Worm (Caenorhabditis elegans) whole organism, L4/young adult: Measurements from ENCODE around the gene F13B9.2.

Experiments
- W03F9.2 ChIP-seq: fragments of 150-350 bp; optimal IDR thresholded peaks from 2 replicates; lab custom pipeline; 2014; ENCODE audit warnings: missing biosample characterization, missing genetic modification characterization
- dao-5 ChIP-seq: sonication (generic microtip); optimal IDR thresholded peaks from 2 replicates; lab custom pipeline; 2016; ENCODE audit warnings: missing genotype, missing genetic modification characterization, moderate library complexity, missing compliant biosample characterization
- him-1 ChIP-seq: sonication (generic microtip); optimal IDR thresholded peaks from 2 replicates; lab custom pipeline; 2016; ENCODE audit warnings: missing genotype, missing genetic modification reagents, missing genetic modification characterization, missing compliant biosample characterization

The F13B9.2 gene

DNA sequence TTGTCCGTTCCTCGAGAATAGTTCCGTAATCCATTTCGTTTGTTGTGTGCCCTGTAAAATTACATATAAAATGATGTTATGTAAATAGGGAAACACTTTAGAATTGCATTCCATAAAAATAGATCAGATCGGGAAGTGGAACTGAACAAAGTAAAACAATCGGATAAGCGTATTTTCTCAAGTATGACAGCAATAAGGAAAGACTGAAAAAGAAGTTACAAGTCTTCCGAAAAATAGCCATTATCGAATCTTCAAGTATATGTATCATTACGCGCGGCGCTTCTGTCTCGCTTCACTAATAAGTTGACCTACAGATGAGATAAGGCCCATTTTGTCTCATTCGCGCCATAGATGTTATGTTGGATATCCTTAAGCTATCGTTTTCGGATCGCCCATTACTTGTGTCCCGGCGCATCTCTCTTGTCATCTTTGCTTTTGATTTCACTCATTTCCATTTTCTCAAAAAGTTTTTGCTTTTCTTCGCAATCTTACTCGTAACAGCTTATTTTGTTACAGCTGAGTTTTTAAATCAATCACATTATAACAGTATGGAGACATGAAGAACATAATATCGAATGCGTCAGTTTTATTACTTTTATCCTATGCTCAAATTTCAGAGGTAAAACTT, at the start of gene F13B9.2, which contains the start of gene fis-2:
F13B9.2 (plus strand) TSS at position 515 of the 628 bp plus-strand sequence.
fis-2 (minus strand) TSS at position 51 of the 628 bp plus-strand sequence.
- TF ChIP-seq him-1 (tag; lab: Kevin White, UChicago) = no peak
- TF ChIP-seq dao-5 (tag; lab: Kevin White, UChicago) = no peak
- no peak for TF ChIP-seq W03F9.2

ce11 chrX:8235994-8236393, 49.5 kb upstream of the F13B9.2 start, which contains the start of gene M60.4:
TSS of gene M60.4 (minus strand) at chrX:8236314.
- TF ChIP-seq dao-5 (tag; lab: Kevin White, UChicago) (no peak), W03F9.2 (no peak), him-1 (tag; lab: Kevin White, UChicago) (no peak)

DNA sequence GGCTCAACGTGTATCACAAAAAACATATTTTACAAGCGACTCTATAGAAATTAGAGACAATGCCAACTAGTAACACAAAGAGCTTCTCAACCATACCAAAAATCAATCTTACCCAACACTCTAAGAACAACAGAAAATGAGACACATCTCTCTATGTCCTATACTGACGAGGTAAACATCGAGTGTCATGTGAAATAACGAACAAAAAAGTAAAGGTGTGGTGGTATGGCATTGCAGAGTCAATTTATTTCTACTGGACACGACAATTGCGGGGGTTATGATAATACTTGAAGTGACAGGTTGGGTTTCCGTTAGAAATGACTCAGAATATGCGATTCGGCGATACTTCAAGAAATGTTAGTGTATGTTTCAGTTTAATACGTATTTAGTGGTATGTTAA, 49.0 kb upstream of the F13B9.2 start:
- TF ChIP-seq dao-5 (tag; lab: Kevin White, UChicago) (no peak), him-1 (tag; lab: Kevin White, UChicago) (no peak), W03F9.2 (no peak)

ce11 chrX:8238639-8239055, 46.8 kb upstream of the F13B9.2 start:
- TF ChIP-seq W03F9.2 = no peak
- no peak for TF ChIP-seq him-1 (tag; lab: Kevin White, UChicago)
- TF ChIP-seq dao-5 (tag; lab: Kevin White, UChicago) = no peak

DNA sequence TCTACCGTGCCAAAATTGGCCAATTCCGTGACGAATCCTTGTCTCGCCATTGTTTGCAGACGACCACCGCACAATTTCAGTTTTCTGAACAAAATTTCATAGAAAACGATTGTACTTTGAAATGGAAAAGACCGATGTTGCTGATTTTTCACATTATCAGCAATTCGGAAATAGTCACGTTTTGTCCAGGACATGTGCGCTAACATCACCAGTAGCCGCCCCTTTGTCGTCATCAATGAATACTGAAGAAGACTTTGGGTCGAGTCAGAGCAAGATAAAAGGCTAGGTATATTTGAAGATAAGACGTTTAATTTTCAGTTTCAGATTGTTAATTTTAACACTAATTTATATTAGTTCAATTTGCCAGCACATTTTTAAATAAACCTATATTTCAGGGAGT, 43.6 kb upstream of the F13B9.2 start, which contains the start of gene endu-2:
endu-2 (plus strand) TSS at position 396 of the 400 bp plus-strand sequence.
- no peak for TF ChIP-seq him-1 (tag; lab: Kevin White, UChicago)
- no peak for TF ChIP-seq dao-5 (tag; lab: Kevin White, UChicago)
- TF ChIP-seq W03F9.2 = no peak

- TF ChIP-seq him-1 (tag; lab: Kevin White, UChicago) (no peak), W03F9.2 (no peak)
These were observed 42.4 kb upstream of the F13B9.2 start for ce11 chrX:8243116-8243515.

DNA sequence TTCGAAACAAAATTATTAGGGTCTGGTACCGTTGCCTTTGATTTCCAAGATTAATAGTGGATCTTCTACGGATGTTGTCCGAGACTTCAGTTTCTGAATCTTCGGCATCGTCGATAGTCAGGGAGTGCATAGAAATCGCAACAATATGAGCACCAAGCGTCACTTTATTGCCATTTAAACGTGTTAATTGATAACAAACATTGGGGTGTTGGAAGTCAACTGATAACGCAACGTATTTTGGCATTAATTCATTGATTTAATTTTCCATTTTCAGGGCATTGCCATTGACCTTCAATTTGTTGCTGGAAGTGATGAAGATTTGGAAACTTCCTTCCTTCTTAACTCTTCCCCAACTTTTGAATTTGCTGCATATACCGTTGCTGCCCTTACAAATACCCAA, 39.4 kb upstream of the F13B9.2 start, which contains the start of gene kqt-2:
kqt-2 (minus strand) TSS at position 244 of the 400 bp plus-strand sequence.
- TF ChIP-seq him-1 (tag; lab: Kevin White, UChicago) (no peak), W03F9.2 (no peak)

ce11 chrX:8247088-8247487, 38.4 kb upstream of the F13B9.2 start:
- TF ChIP-seq W03F9.2 (no peak), him-1 (tag; lab: Kevin White, UChicago) (no peak), dao-5 (tag; lab: Kevin White, UChicago) (no peak)

ce11 chrX:8252293-8252692, 33.2 kb upstream of the F13B9.2 start, which contains the start of gene M60.6:
TSS of gene M60.6 (minus strand) at chrX:8252458.
- TF ChIP-seq W03F9.2 (no peak), him-1 (tag; lab: Kevin White, UChicago) (no peak), dao-5 (tag; lab: Kevin White, UChicago) (no peak)

DNA sequence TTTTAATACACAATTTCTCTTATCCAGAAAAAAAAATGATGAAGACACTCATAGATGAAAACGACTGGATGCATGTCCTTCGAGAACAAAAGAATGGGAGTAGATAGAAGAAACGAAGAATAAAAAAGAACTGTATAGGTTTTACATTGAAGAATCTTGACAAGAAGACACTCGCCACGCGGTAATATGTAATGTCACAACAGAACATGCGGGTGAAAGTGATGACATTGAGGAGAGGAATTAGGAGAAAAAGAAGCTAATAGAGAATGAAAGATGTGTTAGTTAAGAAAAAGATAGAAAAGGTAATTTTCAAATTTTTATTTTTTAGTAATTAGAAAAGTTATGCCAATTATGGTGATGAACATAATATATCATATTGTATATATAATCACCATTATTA, 30.1 kb upstream of the F13B9.2 start:
- no peak for TF ChIP-seq W03F9.2
- no peak for TF ChIP-seq dao-5 (tag; lab: Kevin White, UChicago)
- TF ChIP-seq him-1 (tag; lab: Kevin White, UChicago) = no peak

DNA sequence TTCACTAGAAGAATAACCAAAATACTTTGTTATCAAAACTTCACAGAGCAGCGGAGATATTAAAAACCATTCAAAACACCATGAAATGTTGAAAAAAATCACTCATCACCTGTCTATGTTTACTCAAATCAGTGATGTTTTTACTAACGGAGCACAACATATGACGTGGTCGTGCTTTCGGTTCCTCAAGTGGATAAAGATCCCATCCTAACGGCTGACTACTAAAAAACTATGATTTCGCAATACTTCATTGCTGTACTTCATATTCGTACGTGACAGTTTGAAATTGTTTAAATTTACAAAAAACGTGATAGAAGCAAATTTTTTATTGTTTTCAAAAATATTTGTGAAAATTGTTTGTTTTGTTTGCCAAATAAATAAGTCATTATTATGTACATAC, 27.8 kb upstream of the F13B9.2 start:
- TF ChIP-seq dao-5 (tag; lab: Kevin White, UChicago) = no peak
- no peak for TF ChIP-seq him-1 (tag; lab: Kevin White, UChicago)
- no peak for TF ChIP-seq W03F9.2

DNA sequence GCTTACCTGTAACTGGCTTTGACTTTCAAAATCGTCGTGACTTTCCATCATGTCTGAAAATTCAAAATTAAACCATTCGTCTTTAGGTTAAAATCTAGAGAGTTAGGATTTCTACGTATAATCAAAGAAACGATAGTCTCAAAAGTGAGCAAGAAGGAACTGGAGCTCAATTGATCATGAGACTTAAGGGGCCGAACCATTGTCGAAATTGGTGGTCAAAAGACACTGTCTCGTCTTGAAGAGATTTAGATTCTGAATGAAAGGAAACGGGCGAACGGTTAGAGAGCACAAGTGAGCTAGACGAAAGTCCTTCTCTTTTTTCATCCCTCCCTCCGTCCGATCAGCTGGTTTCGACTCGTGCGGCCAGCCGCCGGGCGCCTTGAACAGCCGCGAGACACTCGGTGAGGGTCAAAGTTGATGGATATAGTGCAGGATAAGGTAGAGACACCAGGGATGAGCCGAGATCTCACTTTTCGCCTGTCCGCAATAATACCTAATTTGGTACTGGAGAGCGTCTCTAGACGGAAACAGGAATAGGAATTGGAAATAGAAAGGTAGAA, 24.3 kb upstream of the F13B9.2 start, which contains the start of gene M60.7:
M60.7 (minus strand) TSS at position 51 of the 560 bp plus-strand sequence.
- TF ChIP-seq dao-5 (tag; lab: Kevin White, UChicago) = no peak
- TF ChIP-seq him-1 (tag; lab: Kevin White, UChicago) = no peak
- TF ChIP-seq W03F9.2 = no peak

DNA sequence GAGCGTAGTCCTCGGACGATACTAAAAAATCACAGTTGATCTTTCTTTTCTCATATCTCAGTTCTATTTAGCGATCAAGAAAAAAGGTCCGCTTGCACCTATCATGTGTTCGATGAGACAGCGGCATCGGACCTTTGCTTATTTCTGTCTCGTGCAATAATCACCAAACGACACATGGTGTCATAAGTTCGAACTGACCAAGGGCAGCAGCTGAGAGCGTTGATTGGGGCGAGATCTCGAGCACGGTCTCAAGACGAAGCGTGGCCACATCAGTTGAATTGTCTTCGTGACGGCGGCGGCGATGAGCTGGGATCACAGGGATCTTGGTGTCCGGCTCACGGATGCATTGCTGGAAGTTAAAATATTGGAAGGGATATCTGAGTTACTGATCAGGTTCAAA, 22.7 kb upstream of the F13B9.2 start:
- TF ChIP-seq dao-5 (tag; lab: Kevin White, UChicago) (no peak), him-1 (tag; lab: Kevin White, UChicago) (no peak), W03F9.2 (no peak)

DNA sequence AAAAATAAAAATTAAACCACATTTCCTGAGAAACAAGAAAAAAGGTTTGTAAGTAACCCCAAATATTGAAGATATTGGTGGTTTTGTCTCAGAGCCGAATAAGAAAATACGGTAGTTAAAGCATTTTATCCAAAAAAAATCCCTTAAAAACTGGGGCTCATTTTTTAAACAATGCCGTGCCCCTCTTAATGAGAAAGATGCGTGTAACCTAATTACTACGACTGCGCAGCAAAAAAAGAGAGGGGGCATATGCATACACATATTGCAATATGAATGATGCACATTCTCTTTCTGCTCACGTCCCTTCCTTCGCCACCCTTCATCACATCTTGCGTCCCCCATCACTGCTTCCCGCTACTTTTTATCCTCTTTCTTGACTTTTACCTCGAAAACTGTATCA, 17.4 kb upstream of the F13B9.2 start:
- TF ChIP-seq dao-5 (tag; lab: Kevin White, UChicago) (no peak), him-1 (tag; lab: Kevin White, UChicago) (no peak), W03F9.2 (no peak)
